Worm (Caenorhabditis elegans) whole organism, L3 larva: Measurements from ENCODE around the gene B0001.4.

ENCODE experiments used
- R02D3.7 ChIP-seq: fragments of 150-350 bp; optimal IDR thresholded peaks from 2 replicates; lab custom pipeline; 2014; ENCODE audit warnings: missing biosample characterization, missing genetic modification characterization
- ama-1 ChIP-seq: fragments of 150-350 bp; optimal IDR thresholded peaks from 2 replicates; lab custom pipeline; 2018
- ceh-16 ChIP-seq: sonication (generic microtip); optimal IDR thresholded peaks from 2 replicates; lab custom pipeline; 2017; ENCODE audit warnings: missing biosample characterization, missing genetic modification characterization
- ceh-28 ChIP-seq: fragments of 150-350 bp; optimal IDR thresholded peaks from 2 replicates; lab custom pipeline; 2014; ENCODE audit warnings: missing biosample characterization, missing genetic modification reagents, missing genetic modification characterization
- ceh-82 ChIP-seq: fragments of 150-350 bp; optimal IDR thresholded peaks from 2 replicates; lab custom pipeline; 2014; ENCODE audit warnings: missing biosample characterization, missing genetic modification characterization
- ceh-9 ChIP-seq: sonication (generic microtip); optimal IDR thresholded peaks from 2 replicates; lab custom pipeline; 2018; ENCODE audit warnings: missing biosample characterization, missing genetic modification characterization
- daf-12 ChIP-seq: fragments of 150-350 bp; optimal IDR thresholded peaks from 2 replicates; lab custom pipeline; 2014; ENCODE audit warnings: missing biosample characterization, missing genetic modification reagents, missing genetic modification characterization
- egl-27 ChIP-seq: sonication (generic microtip); optimal IDR thresholded peaks from 4 replicates; lab custom pipeline; 2017; ENCODE audit warnings: missing biosample characterization, missing genetic modification reagents, missing genetic modification characterization
- egl-5 ChIP-seq: fragments of 150-350 bp; optimal IDR thresholded peaks from 2 replicates; lab custom pipeline; 2017; ENCODE audit warnings: missing biosample characterization, missing genetic modification reagents, missing genetic modification characterization, inconsistent platforms
- elt-3 ChIP-seq, 3 experiments: fragments of 150-350 bp in 1 of 3; sonication (generic microtip) in 2 of 3; optimal IDR thresholded peaks; 2 replicates in 2 of 3; 4 replicates in 1 of 3; lab custom pipeline; 2014 to 2017; ENCODE audit warnings: missing biosample characterization in 3 of 3, missing genetic modification characterization in 3 of 3
- eor-1 ChIP-seq, 2 experiments: fragments of 150-350 bp; optimal IDR thresholded peaks; 2 replicates each; lab custom pipeline; 2014 to 2018; ENCODE audit warnings: missing biosample characterization in 2 of 2, missing genetic modification characterization in 2 of 2
- fkh-10 ChIP-seq: sonication (generic microtip); optimal IDR thresholded peaks from 2 replicates; lab custom pipeline; 2017; ENCODE audit warnings: missing biosample characterization, missing genetic modification reagents, missing genetic modification characterization
- fkh-2 ChIP-seq: fragments of 150-350 bp; optimal IDR thresholded peaks from 2 replicates; lab custom pipeline; 2014; ENCODE audit warnings: missing biosample characterization, missing genetic modification reagents, missing genetic modification characterization
- hmg-11 ChIP-seq: sonication (generic microtip); optimal IDR thresholded peaks from 2 replicates; lab custom pipeline; 2016; ENCODE audit warnings: missing genetic modification characterization, missing compliant biosample characterization
- jun-1 ChIP-seq: fragments of 150-350 bp; optimal IDR thresholded peaks from 2 replicates; lab custom pipeline; 2014; ENCODE audit warnings: missing biosample characterization, missing genetic modification reagents, missing genetic modification characterization
- lin-15B ChIP-seq: fragments of 150-350 bp; optimal IDR thresholded peaks from 2 replicates; lab custom pipeline; 2014; ENCODE audit warnings: missing biosample characterization, missing genetic modification characterization
- lsy-12 ChIP-seq: sonication (generic microtip); optimal IDR thresholded peaks from 2 replicates; lab custom pipeline; 2016; ENCODE audit warnings: mild to moderate bottlenecking, missing genetic modification characterization, missing compliant biosample characterization
- mdl-1 ChIP-seq: fragments of 150-350 bp; optimal IDR thresholded peaks from 2 replicates; lab custom pipeline; 2014; ENCODE audit warnings: missing biosample characterization, missing genetic modification characterization
- nfya-1 ChIP-seq: sonication (generic microtip); optimal IDR thresholded peaks from 2 replicates; lab custom pipeline; 2017; ENCODE audit warnings: missing genetic modification characterization, mild to moderate bottlenecking, missing compliant biosample characterization, antibody characterized with exemption, moderate library complexity; ENCODE audit not compliant: insufficient read depth
- nhr-11 ChIP-seq: fragments of 150-350 bp; optimal IDR thresholded peaks from 2 replicates; lab custom pipeline; 2014; ENCODE audit warnings: missing biosample characterization, missing genetic modification characterization
- nhr-12 ChIP-seq: fragments of 150-350 bp; optimal IDR thresholded peaks from 2 replicates; lab custom pipeline; 2014; ENCODE audit warnings: missing biosample characterization, missing genetic modification characterization
- nhr-23 ChIP-seq: fragments of 150-350 bp; optimal IDR thresholded peaks from 2 replicates; lab custom pipeline; 2014; ENCODE audit warnings: missing biosample characterization, missing genetic modification reagents, missing genetic modification characterization
- nhr-237 ChIP-seq: fragments of 150-350 bp; optimal IDR thresholded peaks from 2 replicates; lab custom pipeline; 2014; ENCODE audit warnings: missing biosample characterization, missing genetic modification characterization
- nhr-25 ChIP-seq: sonication (generic microtip); optimal IDR thresholded peaks from 2 replicates; lab custom pipeline; 2017; ENCODE audit warnings: missing biosample characterization, missing genetic modification characterization
- nhr-43 ChIP-seq: sonication (generic microtip); optimal IDR thresholded peaks from 2 replicates; lab custom pipeline; 2016; ENCODE audit warnings: mild to moderate bottlenecking, missing genetic modification characterization, missing compliant biosample characterization; ENCODE audit not compliant: poor library complexity, severe bottlenecking
- nhr-67 ChIP-seq: fragments of 150-350 bp; optimal IDR thresholded peaks from 2 replicates; lab custom pipeline; 2014; ENCODE audit warnings: missing biosample characterization, missing genetic modification characterization
- nhr-76 ChIP-seq: fragments of 150-350 bp; sonication (generic microtip); optimal IDR thresholded peaks from 5 replicates; lab custom pipeline; 2014; ENCODE audit warnings: missing biosample characterization, missing genetic modification characterization
- nhr-77 ChIP-seq: fragments of 150-350 bp; optimal IDR thresholded peaks from 2 replicates; lab custom pipeline; 2014; ENCODE audit warnings: missing biosample characterization, missing genetic modification characterization
- pha-4 ChIP-seq: fragments of 150-350 bp; optimal IDR thresholded peaks from 2 replicates; lab custom pipeline; 2014; ENCODE audit warnings: missing biosample characterization, missing genetic modification reagents, missing genetic modification characterization
- pqm-1 ChIP-seq: fragments of 150-350 bp; optimal IDR thresholded peaks from 2 replicates; lab custom pipeline; 2017; ENCODE audit warnings: missing biosample characterization, missing genetic modification characterization, inconsistent platforms
- sea-2 ChIP-seq: fragments of 150-350 bp; sonication (generic microtip); optimal IDR thresholded peaks from 4 replicates; lab custom pipeline; 2014; ENCODE audit warnings: missing biosample characterization, missing genetic modification reagents, missing genetic modification characterization
- skn-1 ChIP-seq: fragments of 150-350 bp; optimal IDR thresholded peaks from 2 replicates; lab custom pipeline; 2014; ENCODE audit warnings: missing biosample characterization, missing genetic modification characterization
- snpc-4 ChIP-seq: fragments of 150-350 bp; optimal IDR thresholded peaks from 2 replicates; lab custom pipeline; 2014; ENCODE audit warnings: missing biosample characterization, missing genetic modification characterization
- tbx-2 ChIP-seq: sonication (generic microtip); optimal IDR thresholded peaks from 2 replicates; lab custom pipeline; 2016; ENCODE audit warnings: mild to moderate bottlenecking, missing genetic modification characterization, missing compliant biosample characterization
- unc-62 ChIP-seq: fragments of 150-350 bp; sonication (generic microtip); optimal IDR thresholded peaks from 4 replicates; lab custom pipeline; 2014; ENCODE audit warnings: missing biosample characterization, missing genetic modification reagents, missing genetic modification characterization
- zag-1 ChIP-seq: fragments of 150-350 bp; optimal IDR thresholded peaks from 2 replicates; lab custom pipeline; 2014; ENCODE audit warnings: missing biosample characterization, missing genetic modification characterization
- ztf-4 ChIP-seq: fragments of 150-350 bp; optimal IDR thresholded peaks from 2 replicates; lab custom pipeline; 2014; ENCODE audit warnings: missing biosample characterization, missing genetic modification characterization

The B0001.4 gene

DNA sequence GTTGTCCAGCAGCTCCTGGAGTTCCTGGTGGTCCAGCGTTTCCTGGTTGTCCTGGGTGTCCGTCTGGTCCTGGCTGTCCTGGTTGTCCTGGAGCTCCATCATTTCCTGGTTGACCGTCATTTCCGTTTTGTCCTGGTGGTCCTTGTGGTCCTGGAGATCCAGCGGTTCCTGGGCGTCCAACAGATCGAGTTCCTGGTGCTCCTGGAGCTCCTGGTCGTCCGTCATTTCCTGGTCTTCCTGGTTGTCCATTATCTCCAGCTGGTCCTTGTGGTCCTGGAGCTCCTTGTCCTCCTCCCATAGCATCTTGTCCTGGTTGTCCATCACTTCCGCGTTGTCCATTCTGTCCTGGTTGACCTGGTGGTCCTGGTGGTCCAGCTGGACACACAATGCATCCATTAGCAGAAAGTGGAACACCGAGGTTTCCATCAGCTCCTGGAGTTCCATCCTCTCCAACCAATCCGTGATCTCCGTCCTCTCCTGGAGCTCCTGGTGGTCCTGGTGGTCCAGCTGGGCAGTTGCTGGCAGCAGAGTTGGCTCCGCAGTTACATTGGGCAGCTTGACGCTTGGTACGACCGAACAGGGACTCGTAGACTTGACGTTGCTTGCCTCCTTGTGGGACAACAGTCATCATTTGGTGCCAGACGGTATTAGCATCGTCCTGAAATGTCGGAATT, 28.9 kb downstream of the B0001.4 start:
- TF ChIP-seq nhr-12 (tag; lab: Kevin White, UChicago) (no peak), zag-1 (tag; lab: Kevin White, UChicago) (no peak), nhr-43 (tag; lab: Kevin White, UChicago) (no peak), pha-4 (tag; lab: Kevin White, UChicago) (no peak), nhr-23 (tag; lab: Kevin White, UChicago) (no peak), nhr-77 (tag; lab: Kevin White, UChicago) (no peak), mdl-1 (tag; lab: Kevin White, UChicago) (no peak), daf-12 (no peak), nhr-67 (tag; lab: Kevin White, UChicago) (no peak), jun-1 (tag; lab: Kevin White, UChicago) (no peak), lin-15B (tag; lab: Kevin White, UChicago) (no peak), unc-62 (GFP tag; lab: Kevin White, UChicago) (no peak), egl-27 (no peak), ceh-82 (tag; lab: Kevin White, UChicago) (no peak), snpc-4 (tag; lab: Kevin White, UChicago) (no peak)

DNA sequence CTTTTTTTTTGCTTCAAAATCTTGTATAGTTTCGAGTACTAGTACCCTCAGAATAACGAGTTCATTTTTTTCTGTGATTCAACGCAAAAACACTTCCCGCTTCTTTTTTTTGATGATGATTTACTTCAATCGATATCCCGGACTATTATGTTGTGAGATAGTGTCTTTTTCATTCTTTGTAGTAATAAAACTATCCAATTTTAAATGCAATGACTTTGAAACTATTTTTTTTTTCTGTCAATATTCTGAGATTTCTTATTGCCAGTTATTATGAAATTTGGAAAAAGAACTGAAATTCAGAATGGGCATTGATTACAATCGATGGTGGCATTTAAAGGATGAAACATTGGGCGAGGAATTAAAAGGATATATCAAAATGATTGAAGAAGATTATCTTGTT, 32.4 kb downstream of the B0001.4 start, which contains the start of gene M18.3:
Gene M18.3 (plus strand): TSS at position 301 of the 400 bp plus-strand sequence.
- TF ChIP-seq ceh-28 (tag; lab: Kevin White, UChicago) (no peak), mdl-1 (tag; lab: Kevin White, UChicago) (no peak), nfya-1 (no peak), nhr-43 (tag; lab: Kevin White, UChicago) (no peak), ceh-9 (no peak), eor-1 (tag; optimal IDR thresholded peaks at IDR 0.05; lab: Kevin White, UChicago) (no peak), nhr-11 (no peak), R02D3.7 (no peak), nhr-77 (tag; lab: Kevin White, UChicago) (no peak)

DNA sequence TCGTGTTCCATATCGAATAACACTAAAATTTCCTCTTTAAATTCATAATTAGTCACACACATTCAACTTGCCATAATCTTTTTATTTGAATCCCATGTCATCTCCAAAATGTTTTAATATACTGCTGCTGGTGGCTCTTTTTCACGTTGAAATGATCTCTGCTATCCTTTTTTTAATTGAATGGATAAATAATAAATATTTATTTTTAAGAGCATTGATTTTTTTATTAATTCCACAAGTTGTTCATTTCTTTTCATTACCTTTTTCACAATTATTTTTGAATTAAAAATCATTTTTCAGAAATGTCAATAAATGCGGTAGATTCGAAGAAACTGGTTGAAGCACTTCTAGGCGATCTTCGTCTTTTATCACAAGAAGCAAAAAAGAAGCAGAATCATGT, 41.5 kb downstream of the B0001.4 start, which contains the start of gene mon-2:
Gene mon-2 (plus strand): TSS at position 301 of the 400 bp plus-strand sequence.
- TF ChIP-seq eor-1 (tag; optimal IDR thresholded peaks at IDR 0.05; lab: Kevin White, UChicago): no peak
- TF ChIP-seq nhr-77 (tag; lab: Kevin White, UChicago): no peak
- no peak for TF ChIP-seq egl-5 (tag; lab: Kevin White, UChicago)
- TF ChIP-seq ama-1: no peak
- no peak for TF ChIP-seq nhr-43 (tag; lab: Kevin White, UChicago)
- TF ChIP-seq snpc-4 (tag; lab: Kevin White, UChicago): no peak
- TF ChIP-seq nhr-237 (tag; lab: Kevin White, UChicago): no peak
- no peak for TF ChIP-seq pqm-1 (tag; lab: Kevin White, UChicago)

DNA sequence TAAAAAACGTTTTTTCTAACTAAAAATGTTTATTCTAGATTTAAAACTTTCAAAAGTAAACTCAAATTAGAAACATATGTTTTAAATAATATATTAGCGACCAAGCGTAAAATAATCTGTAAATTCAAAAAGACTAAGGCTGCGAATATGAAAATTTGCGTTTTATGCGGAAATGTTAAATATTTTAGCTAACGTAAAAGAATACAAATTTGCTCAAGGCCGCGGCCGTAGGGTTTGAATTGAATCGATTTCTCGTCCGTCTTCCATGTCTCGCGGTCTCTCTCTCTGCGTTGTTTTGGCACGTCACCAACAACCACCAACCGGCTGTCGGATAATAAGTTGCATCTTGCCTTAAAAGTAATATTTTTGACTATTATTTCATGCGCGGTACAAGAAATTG, 44.2 kb downstream of the B0001.4 start, which contains the start of gene F11A10.5:
Gene F11A10.5 (plus strand): TSS at position 301 of the 400 bp plus-strand sequence.
- no peak for TF ChIP-seq nhr-76
- TF ChIP-seq nhr-11: no peak
- no peak for TF ChIP-seq nhr-43 (tag; lab: Kevin White, UChicago)
- TF ChIP-seq pqm-1 (tag; lab: Kevin White, UChicago): no peak
- TF ChIP-seq lin-15B (tag; lab: Kevin White, UChicago): peak; percentile 41
- no peak for TF ChIP-seq sea-2 (GFP tag; lab: Kevin White, UChicago)
- TF ChIP-seq nhr-77 (tag; lab: Kevin White, UChicago): no peak
- TF ChIP-seq nhr-25: peak; percentile 22
- no peak for TF ChIP-seq unc-62 (GFP tag; lab: Kevin White, UChicago)
- no peak for TF ChIP-seq elt-3 (tag; optimal IDR thresholded peaks at IDR 0.05; lab: Kevin White, UChicago)
- TF ChIP-seq ceh-28 (tag; lab: Kevin White, UChicago): no peak
- TF ChIP-seq mdl-1 (tag; lab: Kevin White, UChicago): no peak
- no peak for TF ChIP-seq snpc-4 (tag; lab: Kevin White, UChicago)
- no peak for TF ChIP-seq ceh-16
- TF ChIP-seq nhr-23 (tag; lab: Kevin White, UChicago): peak; percentile 7
- no peak for TF ChIP-seq ama-1
- TF ChIP-seq egl-27: no peak
- TF ChIP-seq ceh-82 (tag; lab: Kevin White, UChicago): no peak
- TF ChIP-seq jun-1 (tag; lab: Kevin White, UChicago): no peak

ce11 chrIV:12093384-12093783, 44.6 kb downstream of the B0001.4 start, which contains the start of gene cpsf-4:
Gene cpsf-4 (minus strand): TSS chrIV:12093445.
- TF ChIP-seq fkh-2 (tag; lab: Kevin White, UChicago): no peak
- TF ChIP-seq hmg-11 (tag; lab: Kevin White, UChicago): no peak
- no peak for TF ChIP-seq fkh-10 (GFP tag; lab: Kevin White, UChicago)
- no peak for TF ChIP-seq daf-12
- TF ChIP-seq eor-1 (tag; optimal IDR thresholded peaks at IDR 0.05; lab: Kevin White, UChicago): no peak
- TF ChIP-seq tbx-2 (tag; lab: Kevin White, UChicago): no peak
- no peak for TF ChIP-seq skn-1
- TF ChIP-seq lsy-12 (tag; lab: Kevin White, UChicago): no peak
- TF ChIP-seq ztf-4: no peak
- TF ChIP-seq nhr-77 (tag; lab: Kevin White, UChicago): no peak
